Fruit fly (Drosophila melanogaster) whole organism, embryonic: ENCODE data around the gene CG31870.

ENCODE experiments used
- ATbp ChIP-seq: fragments of 200-800 bp; sonication (Bioruptor generic); optimal IDR thresholded peaks from 2 replicates; lab custom pipeline; 2017; ENCODE audit warnings: missing biosample characterization, mild to moderate bottlenecking, missing genetic modification characterization, missing genetic modification reagents
- B-H1 ChIP-seq: fragments of 200-800 bp; sonication (Bioruptor generic); IDR thresholded peaks from 3 replicates; pipeline ENCODE4 v1.3.6; 2022; ENCODE audit warnings: missing biosample characterization, missing genetic modification characterization
- BEAF-32 ChIP-seq: fragments of 200-800 bp; sonication (Bioruptor generic); optimal IDR thresholded peaks from 3 replicates; lab custom pipeline; 2017; ENCODE audit warnings: missing biosample characterization, missing genetic modification characterization, mild to moderate bottlenecking, moderate library complexity, missing genetic modification reagents
- CG10267 ChIP-seq: fragments of 200-800 bp; sonication (Bioruptor generic); optimal IDR thresholded peaks from 2 replicates; lab custom pipeline; 2018; ENCODE audit warnings: missing biosample characterization, mild to moderate bottlenecking, missing genetic modification characterization, moderate library complexity
- CG11696 ChIP-seq: fragments of 200-800 bp; sonication (Bioruptor generic); IDR thresholded peaks from 2 replicates; pipeline ENCODE4 v1.3.6; 2022; ENCODE audit warnings: missing biosample characterization, missing genetic modification characterization
- CG12155 ChIP-seq: fragments of 200-800 bp; sonication (Bioruptor generic); optimal IDR thresholded peaks from 3 replicates; lab custom pipeline; 2016; ENCODE audit warnings: missing biosample characterization, missing genetic modification characterization
- CG14050 ChIP-seq: fragments of 200-800 bp; sonication (Bioruptor generic); IDR thresholded peaks from 3 replicates; pipeline ENCODE4 v1.3.6; 2022; ENCODE audit warnings: missing biosample characterization, missing genetic modification characterization
- CG17361 ChIP-seq: fragments of 200-800 bp; sonication (Bioruptor generic); IDR thresholded peaks from 3 replicates; pipeline ENCODE4 v1.3.6; 2022; ENCODE audit warnings: missing biosample characterization, missing genetic modification characterization
- CG18476 ChIP-seq: fragments of 200-800 bp; sonication (Bioruptor generic); optimal IDR thresholded peaks from 2 replicates; lab custom pipeline; 2016; ENCODE audit warnings: missing biosample characterization, mild to moderate bottlenecking, missing genetic modification characterization
- CG2678 ChIP-seq: fragments of 200-800 bp; sonication (Bioruptor generic); optimal IDR thresholded peaks from 3 replicates; lab custom pipeline; 2019; ENCODE audit warnings: missing biosample characterization, mild to moderate bottlenecking, missing genetic modification characterization, moderate library complexity
- CG3163 ChIP-seq: fragments of 200-800 bp; sonication (Bioruptor generic); optimal IDR thresholded peaks from 3 replicates; lab custom pipeline; 2016; ENCODE audit warnings: missing biosample characterization, missing genetic modification characterization
- CG4424 ChIP-seq: fragments of 200-800 bp; sonication (Bioruptor generic); optimal IDR thresholded peaks from 3 replicates; lab custom pipeline; 2016; ENCODE audit warnings: missing biosample characterization, missing genetic modification characterization
- CG4730 ChIP-seq: fragments of 200-800 bp; sonication (Bioruptor generic); IDR thresholded peaks from 2 replicates; pipeline ENCODE4 v1.3.6; 2022; ENCODE audit warnings: missing biosample characterization, missing genetic modification characterization
- CG7963 ChIP-seq: fragments of 200-800 bp; sonication (Bioruptor generic); IDR thresholded peaks from 3 replicates; pipeline ENCODE4 v1.3.6; 2022; ENCODE audit warnings: missing biosample characterization, missing genetic modification characterization; ENCODE audit not compliant: partially characterized antibody
- CG8765 ChIP-seq: fragments of 200-800 bp; sonication (Bioruptor generic); IDR thresholded peaks from 2 replicates; pipeline ENCODE4 v1.3.6; 2022; ENCODE audit warnings: missing biosample characterization, missing genetic modification characterization
- Chrac-16 ChIP-seq: fragments of 200-800 bp; sonication (Bioruptor generic); optimal IDR thresholded peaks from 3 replicates; lab custom pipeline; 2016; ENCODE audit warnings: missing biosample characterization, missing genetic modification characterization
- Dad ChIP-seq: fragments of 200-800 bp; sonication (Bioruptor generic); optimal IDR thresholded peaks from 3 replicates; lab custom pipeline; 2016; ENCODE audit warnings: missing biosample characterization, missing genetic modification characterization
- MESR4 ChIP-seq: fragments of 200-800 bp; sonication (Bioruptor generic); optimal IDR thresholded peaks from 2 replicates; lab custom pipeline; 2018; ENCODE audit warnings: missing biosample characterization, mild to moderate bottlenecking, missing genetic modification characterization, moderate library complexity
- Optix ChIP-seq: fragments of 200-800 bp; sonication (Bioruptor generic); IDR thresholded peaks from 3 replicates; pipeline ENCODE4 v1.3.6; 2022; ENCODE audit warnings: missing biosample characterization, missing genetic modification characterization
- Ptx1 ChIP-seq: fragments of 200-800 bp; sonication (Bioruptor generic); IDR thresholded peaks from 2 replicates; pipeline ENCODE4 v1.3.6; 2022; ENCODE audit warnings: missing biosample characterization, missing genetic modification characterization
- Sox102F ChIP-seq: fragments of 200-800 bp; sonication (Bioruptor generic); optimal IDR thresholded peaks from 2 replicates; lab custom pipeline; 2018; ENCODE audit warnings: missing biosample characterization, mild to moderate bottlenecking, missing genetic modification characterization, moderate library complexity
- Stat92E ChIP-seq, 3 experiments: fragments of >200 bp in 2 of 3; fragments of 200-800 bp in 1 of 3; sonication (Bioruptor generic) in 1 of 3; optimal IDR thresholded peaks; 2 replicates each; lab custom pipeline; 2017 to 2019; ENCODE audit warnings: missing biosample characterization in 3 of 3, missing genetic modification characterization in 3 of 3, mild to moderate bottlenecking in 1 of 3, moderate library complexity in 1 of 3
- Taf1 ChIP-seq: fragments of 200-800 bp; sonication (Bioruptor generic); IDR thresholded peaks from 2 replicates; pipeline ENCODE4 v1.3.6; 2022; ENCODE audit warnings: missing biosample characterization, missing genetic modification characterization
- Tbp ChIP-seq: fragments of >200 bp; optimal IDR thresholded peaks from 2 replicates; lab custom pipeline; 2018; ENCODE audit warnings: missing biosample characterization, missing genetic modification characterization
- ase ChIP-seq: fragments of 200-800 bp; sonication (Bioruptor generic); IDR thresholded peaks from 3 replicates; pipeline ENCODE4 v1.3.6; 2022; ENCODE audit warnings: missing biosample characterization, missing genetic modification characterization
- btn ChIP-seq: fragments of 200-800 bp; sonication (Bioruptor generic); optimal IDR thresholded peaks from 2 replicates; lab custom pipeline; 2016; ENCODE audit warnings: missing biosample characterization, missing genetic modification characterization
- cas ChIP-seq: fragments of 200-800 bp; sonication (Bioruptor generic); IDR thresholded peaks from 2 replicates; pipeline ENCODE4 v1.3.6; 2022; ENCODE audit warnings: missing biosample characterization, missing genetic modification characterization
- cato ChIP-seq: fragments of 200-800 bp; sonication (Bioruptor generic); optimal IDR thresholded peaks from 2 replicates; lab custom pipeline; 2016; ENCODE audit warnings: missing biosample characterization, missing genetic modification characterization, borderline replicate concordance
- crc ChIP-seq: fragments of 200-800 bp; sonication (Bioruptor generic); optimal IDR thresholded peaks from 2 replicates; lab custom pipeline; 2016; ENCODE audit warnings: missing biosample characterization, missing genetic modification characterization
- crp ChIP-seq, 2 experiments: fragments of 200-800 bp; sonication (Bioruptor generic); optimal IDR thresholded peaks; 2 replicates in 1 of 2; 3 replicates in 1 of 2; lab custom pipeline; 2017; ENCODE audit warnings: missing biosample characterization in 2 of 2, missing genetic modification characterization in 2 of 2, mild to moderate bottlenecking in 1 of 2, moderate library complexity in 1 of 2
- dan ChIP-seq: fragments of 200-800 bp; sonication (Bioruptor generic); IDR thresholded peaks from 2 replicates; pipeline ENCODE4 v1.3.6; 2022; ENCODE audit warnings: missing biosample characterization, missing genetic modification characterization
- danr ChIP-seq: fragments of 200-800 bp; sonication (Bioruptor generic); IDR thresholded peaks from 2 replicates; pipeline ENCODE4 v1.3.6; 2022; ENCODE audit warnings: missing biosample characterization, missing genetic modification characterization
- dati ChIP-seq: fragments of 200-800 bp; sonication (Bioruptor generic); IDR thresholded peaks from 2 replicates; pipeline ENCODE4 v1.3.6; 2022; ENCODE audit warnings: missing biosample characterization, missing genetic modification characterization
- dimm ChIP-seq: fragments of 200-800 bp; sonication (Bioruptor generic); IDR thresholded peaks from 2 replicates; pipeline ENCODE4 v1.3.6; 2022; ENCODE audit warnings: missing biosample characterization, missing genetic modification characterization
- esg ChIP-seq: fragments of 200-800 bp; sonication (Bioruptor generic); conservative IDR thresholded peaks from 2 replicates; pipeline ENCODE4 v1.3.6; 2022; ENCODE audit warnings: missing biosample characterization, missing genetic modification characterization
- exex ChIP-seq: fragments of 200-800 bp; sonication (Bioruptor generic); optimal IDR thresholded peaks from 4 replicates; lab custom pipeline; 2018; ENCODE audit warnings: missing biosample characterization, mild to moderate bottlenecking, missing genetic modification characterization, moderate library complexity
- gsb ChIP-seq: fragments of 200-800 bp; sonication (Bioruptor generic); IDR thresholded peaks from 2 replicates; pipeline ENCODE4 v1.3.6; 2022; ENCODE audit warnings: missing biosample characterization, missing genetic modification characterization
- h ChIP-seq: fragments of >200 bp; optimal IDR thresholded peaks from 2 replicates; lab custom pipeline; 2017
- kah ChIP-seq: fragments of 200-800 bp; sonication (Bioruptor generic); optimal IDR thresholded peaks from 2 replicates; lab custom pipeline; 2018; ENCODE audit warnings: missing biosample characterization, mild to moderate bottlenecking, missing genetic modification characterization
- kni ChIP-seq: fragments of 200-800 bp; sonication (Bioruptor generic); optimal IDR thresholded peaks from 3 replicates; lab custom pipeline; 2017; ENCODE audit warnings: mild to moderate bottlenecking, missing biosample characterization, missing genetic modification reagents, missing genetic modification characterization
- lov ChIP-seq, 2 experiments: fragments of 200-800 bp in 1 of 2; fragments of >200 bp in 1 of 2; sonication (Bioruptor generic) in 1 of 2; IDR thresholded peaks in 1 of 2; optimal IDR thresholded peaks in 1 of 2; 2 replicates in 1 of 2; 3 replicates in 1 of 2; pipeline versions ENCODE4 v1.3.6 to Lab custom; 2017 to 2022; ENCODE audit warnings: missing biosample characterization in 1 of 2, missing genetic modification characterization in 1 of 2
- nerfin-1 ChIP-seq: fragments of 200-800 bp; sonication (Bioruptor generic); optimal IDR thresholded peaks from 3 replicates; lab custom pipeline; 2019; ENCODE audit warnings: missing biosample characterization, mild to moderate bottlenecking, missing genetic modification characterization, moderate library complexity
- pum ChIP-seq: fragments of 200-800 bp; sonication (Bioruptor generic); optimal IDR thresholded peaks from 2 replicates; lab custom pipeline; 2016; ENCODE audit warnings: missing biosample characterization, missing genetic modification characterization
- ro ChIP-seq: fragments of 200-800 bp; sonication (Bioruptor generic); IDR thresholded peaks from 2 replicates; pipeline ENCODE4 v1.3.6; 2022; ENCODE audit warnings: missing biosample characterization, missing genetic modification characterization
- sens ChIP-seq: fragments of 200-800 bp; sonication (Bioruptor generic); peaks from one replicate; lab custom pipeline; 2016; ENCODE audit warnings: missing biosample characterization, missing genetic modification characterization
- sisA ChIP-seq: fragments of 200-800 bp; sonication (Bioruptor generic); IDR thresholded peaks from 2 replicates; pipeline ENCODE4 v1.3.6; 2022; ENCODE audit warnings: missing biosample characterization, missing genetic modification characterization
- ssp ChIP-seq: fragments of 200-800 bp; sonication (Bioruptor generic); IDR thresholded peaks from 2 replicates; pipeline ENCODE4 v1.3.6; 2022; ENCODE audit warnings: missing biosample characterization, missing genetic modification characterization
- stwl ChIP-seq: fragments of 200-800 bp; sonication (Bioruptor generic); optimal IDR thresholded peaks from 3 replicates; lab custom pipeline; 2018; ENCODE audit warnings: missing biosample characterization, mild to moderate bottlenecking, missing genetic modification characterization, moderate library complexity
- trem ChIP-seq: fragments of 200-800 bp; optimal IDR thresholded peaks from 3 replicates; lab custom pipeline; 2019; ENCODE audit warnings: missing biosample characterization, mild to moderate bottlenecking, missing genetic modification characterization, moderate library complexity

CG31870 gene

dm6 chr2L:10751879-10752620 is 38.0 kb upstream of the CG31870 start (continued):
- TF ChIP-seq h (lab: Kevin White, UChicago) (no peak), trem (tag; lab: Kevin White, UChicago) (peak; percentile 62), Tbp (no peak), pum (GFP tag; lab: Kevin White, UChicago) (peak; percentile 82), CG4730 (peak; percentile 61; the same call in 1 of the 2 replicates), Stat92E (GFP tag; optimal IDR thresholded peaks at IDR 0.05; lab: Kevin White, UChicago) (peak in 1 of 3 experiments; percentile 31), gsb (GFP tag; lab: Robert Waterston, UW) (peak; percentile 66; the same call in 1 of the 2 replicates), Sox102F (GFP tag; lab: Kevin White, UChicago) (peak; percentile 86), CG2678 (tag; lab: Kevin White, UChicago) (peak; percentile 88), nerfin-1 (peak; percentile 91), Chrac-16 (GFP tag; lab: Kevin White, UChicago) (peak; percentile 26), exex (tag; lab: Kevin White, UChicago) (peak; percentile 60), CG11696 (GFP tag; lab: Robert Waterston, UW) (peak; percentile 84), CG14050 (GFP tag; lab: Robert Waterston, UW) (peak; percentile 51), BEAF-32 (GFP tag; lab: Kevin White, UChicago) (no peak), CG4424 (GFP tag; lab: Kevin White, UChicago) (peak; percentile 85), B-H1 (GFP tag; lab: Robert Waterston, UW) (peak; percentile 55; the same call in 2 of the 3 replicates), danr (peak; percentile 54), Dad (peak; percentile 84), CG17361 (GFP tag; lab: Robert Waterston, UW) (peak; percentile 87), CG12155 (GFP tag; lab: Kevin White, UChicago) (peak; percentile 44), Optix (GFP tag; lab: Robert Waterston, UW) (peak; percentile 78), ro (GFP tag; lab: Robert Waterston, UW) (peak; percentile 76; the same call in 1 of the 2 replicates), cato (GFP tag; lab: Kevin White, UChicago) (peak; percentile 83), esg (GFP tag; lab: Robert Waterston, UW) (no peak), Ptx1 (0 out of 2 replicates have a peak, but pooled peaks have one; percentile 51), CG18476 (GFP tag; lab: Kevin White, UChicago) (peak; percentile 73), dan (no peak), dimm (GFP tag; lab: Robert Waterston, UW) (peak; percentile 47; the same call in 1 of the 2 replicates), ase (GFP tag; lab: Robert Waterston, UW) (peak; percentile 83), CG8765 (no peak), btn (GFP tag; lab: Kevin White, UChicago) (peak; percentile 90), CG3163 (GFP tag; lab: Kevin White, UChicago) (peak; percentile 72), crp (GFP tag; optimal IDR thresholded peaks at IDR 0.05; lab: Kevin White, UChicago) (peak in 1 of 2 experiments; percentile 62), ssp (GFP tag; lab: Robert Waterston, UW) (peak; percentile 59; the same call in 1 of the 2 replicates), CG10267 (tag; lab: Kevin White, UChicago) (peak; percentile 64), stwl (tag; lab: Kevin White, UChicago) (peak; percentile 68), lov (optimal IDR thresholded peaks at IDR 0.05; lab: Kevin White, UChicago) (no peak), lov (GFP tag; IDR thresholded peaks at IDR 0.05; lab: Robert Waterston, UW) (peak; percentile 96), dati (GFP tag; lab: Robert Waterston, UW) (peak; percentile 84), CG7963 (GFP tag; lab: Robert Waterston, UW) (no peak), kni (peak; percentile 94), crc (GFP tag; lab: Kevin White, UChicago) (peak; percentile 54), Taf1 (GFP tag; lab: Robert Waterston, UW) (no peak), kah (GFP tag; lab: Kevin White, UChicago) (peak; percentile 68), cas (GFP tag; lab: Robert Waterston, UW) (peak; percentile 20; the same call in 1 of the 2 replicates), sens (GFP tag; lab: Kevin White, UChicago) (peak; percentile 99), MESR4 (peak; percentile 37), ATbp (GFP tag; lab: Kevin White, UChicago) (peak; percentile 98), sisA (GFP tag; lab: Robert Waterston, UW) (no peak)
